Fruit fly (Drosophila melanogaster): ENCODE measurements around the gene Gr89a.

Gr89a gene

dm6 chr3R:16480995-16481394 is 17.8 kb downstream of the Gr89a start, which contains the start of gene Dhfr:
Gene Dhfr (plus strand): TSS chr3R:16481167.
- TF ChIP-seq Eip78C (GFP tag) (peak; percentile 12), CG6276 (GFP tag; optimal IDR thresholded peaks at IDR 0.05) (no peak)

- no peak for TF ChIP-seq Ets96B (tag; optimal IDR thresholded peaks at IDR 0.05)
- TF ChIP-seq CG3919 (GFP tag; optimal IDR thresholded peaks at IDR 0.05), result no peak
- TF ChIP-seq achi (GFP tag; optimal IDR thresholded peaks at IDR 0.05), result no peak
- TF ChIP-seq CG11294 (GFP tag; IDR thresholded peaks at IDR 0.05), result no peak
- TF ChIP-seq CG4318 (GFP tag; optimal IDR thresholded peaks at IDR 0.05), result no peak
- no peak for TF ChIP-seq pdm3 (GFP tag; optimal IDR thresholded peaks at IDR 0.05)
These were observed 21.7 kb downstream of the Gr89a start, which contains the start of gene Gyc89Db for dm6 chr3R:16477033-16477432. Gene Gyc89Db (plus strand): TSS chr3R:16477110.

- TF ChIP-seq Blimp-1 (GFP tag; optimal IDR thresholded peaks at IDR 0.05), result no peak
- TF ChIP-seq Eip78C (GFP tag), result peak; percentile 75
These were observed 22.3 kb downstream of the Gr89a start for dm6 chr3R:16476472-16476871.

- TF ChIP-seq CG32006 (GFP tag; optimal IDR thresholded peaks at IDR 0.05), result no peak
These were observed 26.5 kb downstream of the Gr89a start, which contains the start of gene Gyc89Da for dm6 chr3R:16472301-16472700. Gene Gyc89Da (plus strand): TSS chr3R:16472601.

- TF ChIP-seq dsx (GFP tag; optimal IDR thresholded peaks at IDR 0.05; ENCODE audit: poor library complexity, severe bottlenecking), result no peak
- TF ChIP-seq CG3919 (GFP tag; optimal IDR thresholded peaks at IDR 0.05), result no peak
- no peak for TF ChIP-seq Eip93F (GFP tag; optimal IDR thresholded peaks at IDR 0.05)
- no peak for TF ChIP-seq fd59A (GFP tag; optimal IDR thresholded peaks at IDR 0.05)
- TF ChIP-seq Hr4 (GFP tag; optimal IDR thresholded peaks at IDR 0.05), result no peak
- no peak for TF ChIP-seq salr (GFP tag; optimal IDR thresholded peaks at IDR 0.05)
- peak; percentile 18 for TF ChIP-seq CG11902 (GFP tag; optimal IDR thresholded peaks at IDR 0.05)
- no peak; the same call in 2 of the 3 replicates for TF ChIP-seq eg (GFP tag; IDR thresholded peaks at IDR 0.05)
- no peak for TF ChIP-seq Smox (GFP tag; optimal IDR thresholded peaks at IDR 0.05)
- no peak for TF ChIP-seq Met (GFP tag; optimal IDR thresholded peaks at IDR 0.05)
- TF ChIP-seq CG34406 (GFP tag; optimal IDR thresholded peaks at IDR 0.05), result no peak
- TF ChIP-seq CG6792 (GFP tag; optimal IDR thresholded peaks at IDR 0.05), result peak; percentile 57
- TF ChIP-seq CG11762 (GFP tag; optimal IDR thresholded peaks at IDR 0.05; ENCODE audit: insufficient read depth), result peak; percentile 3
- TF ChIP-seq CG16779 (tag; optimal IDR thresholded peaks at IDR 0.05), result no peak
- TF ChIP-seq CG7368 (GFP tag; optimal IDR thresholded peaks at IDR 0.05), result no peak
- TF ChIP-seq Hr38 (GFP tag; optimal IDR thresholded peaks at IDR 0.05), result no peak
- TF ChIP-seq Gug (GFP tag; IDR thresholded peaks at IDR 0.05), result no peak
- TF ChIP-seq CG6276 (GFP tag; optimal IDR thresholded peaks at IDR 0.05), result no peak
- no peak for TF ChIP-seq CG8119 (GFP tag; IDR thresholded peaks at IDR 0.05)
- no peak for TF ChIP-seq spab (GFP tag; optimal IDR thresholded peaks at IDR 0.05)
- TF ChIP-seq CG6163 (GFP tag; IDR thresholded peaks at IDR 0.05), result peak; percentile 35; the same call in 1 of the 3 replicates
- TF ChIP-seq CG31627 (GFP tag; optimal IDR thresholded peaks at IDR 0.05), result no peak
- TF ChIP-seq Ets21C (GFP tag; optimal IDR thresholded peaks at IDR 0.05), result no peak
- no peak for TF ChIP-seq Ets96B (tag; optimal IDR thresholded peaks at IDR 0.05)
- no peak for TF ChIP-seq CG3032 (tag; optimal IDR thresholded peaks at IDR 0.05)
- TF ChIP-seq cyc (GFP tag; optimal IDR thresholded peaks at IDR 0.05), result no peak
- TF ChIP-seq fd85E (GFP tag; optimal IDR thresholded peaks at IDR 0.05), result no peak
- no peak for TF ChIP-seq Eip75B (GFP tag; optimal IDR thresholded peaks at IDR 0.05)
- no peak for TF ChIP-seq CG15336 (GFP tag; IDR thresholded peaks at IDR 0.05)
- TF ChIP-seq CG11294 (GFP tag; IDR thresholded peaks at IDR 0.05), result no peak
- no peak for TF ChIP-seq net (GFP tag; optimal IDR thresholded peaks at IDR 0.05)
- peak; percentile 54 for TF ChIP-seq Sox15 (GFP tag; optimal IDR thresholded peaks at IDR 0.05)
These were observed 29.1 kb downstream of the Gr89a start, which contains the start of the genes CG42232 and CSN5 for dm6 chr3R:16469501-16470263. Gene CG42232 (minus strand): TSS chr3R:16469663. Gene CSN5 (plus strand): TSS chr3R:16470099.
